Fruit fly (Drosophila melanogaster) whole organism, prepupa: ENCODE data around the gene CG14785.

Experiments used
- CG32006 ChIP-seq: fragments of 200-800 bp; sonication (Bioruptor generic); optimal IDR thresholded peaks from 3 replicates; lab custom pipeline; 2017; ENCODE audit warnings: missing biosample characterization, mild to moderate bottlenecking, missing genetic modification characterization
- CG6854 ChIP-seq: fragments of 200-800 bp; sonication (Bioruptor generic); optimal IDR thresholded peaks from 2 replicates; lab custom pipeline; 2017; ENCODE audit warnings: missing biosample characterization, mild to moderate bottlenecking, missing genetic modification characterization
- Ets96B ChIP-seq: fragments of 200-800 bp; optimal IDR thresholded peaks from 2 replicates; lab custom pipeline; 2019; ENCODE audit warnings: missing biosample characterization, mild to moderate bottlenecking, missing genetic modification characterization, moderate library complexity
- Sox14 ChIP-seq: fragments of 200-800 bp; sonication (Bioruptor generic); optimal IDR thresholded peaks from 3 replicates; lab custom pipeline; 2016; ENCODE audit warnings: missing biosample characterization, missing genetic modification characterization
- Sox15 ChIP-seq: fragments of 200-800 bp; sonication (Bioruptor generic); optimal IDR thresholded peaks from 3 replicates; lab custom pipeline; 2016; ENCODE audit warnings: missing biosample characterization, missing genetic modification characterization
- acj6 ChIP-seq: fragments of 200-800 bp; sonication (Bioruptor generic); optimal IDR thresholded peaks from 3 replicates; lab custom pipeline; 2016; ENCODE audit warnings: missing biosample characterization, missing genetic modification characterization
- esn ChIP-seq: fragments of 200-800 bp; sonication (Bioruptor generic); optimal IDR thresholded peaks from 2 replicates; lab custom pipeline; 2016; ENCODE audit warnings: missing biosample characterization, mild to moderate bottlenecking, missing genetic modification characterization, moderate library complexity
- pdm3 ChIP-seq: fragments of 200-800 bp; sonication (Bioruptor generic); optimal IDR thresholded peaks from 3 replicates; lab custom pipeline; 2016; ENCODE audit warnings: missing biosample characterization, missing genetic modification characterization
- ss ChIP-seq, 2 experiments: fragments of 200-800 bp; sonication (Bioruptor generic); optimal IDR thresholded peaks; 2 replicates in 1 of 2; 3 replicates in 1 of 2; lab custom pipeline; 2017 to 2018; ENCODE audit warnings: mild to moderate bottlenecking in 2 of 2, missing biosample characterization in 2 of 2, missing genetic modification characterization in 2 of 2, moderate library complexity in 1 of 2

DNA sequence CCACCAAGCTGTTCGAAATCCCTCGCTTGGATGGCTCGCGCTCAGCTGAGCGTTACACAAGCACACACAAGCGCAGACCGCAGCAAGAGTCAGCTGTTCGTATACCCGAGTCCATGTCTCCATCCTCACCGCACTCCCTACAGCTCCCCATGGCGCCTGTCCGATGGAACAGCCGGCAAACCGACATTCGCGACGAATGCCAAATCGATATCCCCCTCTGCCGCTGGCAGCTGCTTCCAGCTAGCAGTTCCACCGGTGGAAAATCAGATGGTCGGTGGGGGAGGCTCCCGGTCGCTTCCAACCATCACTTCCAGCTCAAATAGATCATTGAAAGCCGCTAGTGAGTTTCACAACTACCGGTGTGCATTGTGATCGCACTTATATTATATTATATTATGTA, 46.5 kb downstream of the CG14785 start:
- TF ChIP-seq Sox14 (GFP tag; lab: Kevin White, UChicago) = no peak
- TF ChIP-seq esn (GFP tag; lab: Kevin White, UChicago) = no peak
- TF ChIP-seq ss (GFP tag; optimal IDR thresholded peaks at IDR 0.05; lab: Kevin White, UChicago) = no peak
- TF ChIP-seq acj6 = no peak
- no peak for TF ChIP-seq pdm3 (GFP tag; lab: Kevin White, UChicago)
- TF ChIP-seq Sox15 (GFP tag; lab: Kevin White, UChicago) = no peak
- no peak for TF ChIP-seq CG32006
- no peak for TF ChIP-seq Ets96B (tag; lab: Kevin White, UChicago)
- TF ChIP-seq CG6854 (GFP tag; lab: Kevin White, UChicago) = no peak
